4 fruit fly cellular contexts compared by ENCODE assay signal in the genomic region with DNA sequence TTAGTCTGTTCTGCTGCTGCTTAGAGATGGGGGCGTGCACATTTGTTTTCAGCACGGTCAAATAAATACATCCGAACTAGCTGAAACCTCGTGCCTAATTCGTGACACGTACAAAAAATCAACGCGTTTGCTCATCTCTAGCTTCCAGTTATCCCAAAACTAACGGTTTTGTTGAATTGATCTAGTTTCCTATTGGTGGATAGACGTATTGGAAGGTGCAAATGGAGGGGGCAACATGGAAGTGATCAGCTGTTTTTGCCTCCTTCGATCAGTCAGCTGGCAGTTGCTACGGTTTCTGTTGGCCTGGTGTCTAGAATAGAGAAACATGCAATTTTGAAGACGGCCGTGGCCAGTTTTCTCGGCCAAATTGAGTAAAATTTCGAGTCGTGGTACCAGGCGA.
TF ChIP-seq lines count a peak whose summit lies in the region.

No protein-coding gene starts in this region.

TF ChIP-seq in whole organism, adult, 20 proteins besides CTCF, POLR2A, EP300 and RAD21 (continued from another document):
- TF ChIP-seq kay (GFP tag; lab: Kevin White, UChicago; ENCODE audit: borderline replicate concordance): no peak

TF ChIP-seq in whole organism, embryonic, 481 proteins besides CTCF, POLR2A, EP300 and RAD21 (continued from another document and continues in another):
- TF ChIP-seq Six4 (GFP tag; optimal IDR thresholded peaks at IDR 0.05; lab: Kevin White, UChicago) (peak; percentile 34), pita (GFP tag; optimal IDR thresholded peaks at IDR 0.05; lab: Kevin White, UChicago) (no peak), CG11085 (GFP tag; IDR thresholded peaks at IDR 0.05; lab: Robert Waterston, UW) (0 out of 2 replicates have a peak, but pooled peaks have one; percentile 27), CHES-1-like (GFP tag; optimal IDR thresholded peaks at IDR 0.05; lab: Kevin White, UChicago) (peak; percentile 42), CG6175 (GFP tag; IDR thresholded peaks at IDR 0.05; lab: Robert Waterston, UW) (no peak), CG9817 (tag; optimal IDR thresholded peaks at IDR 0.05; lab: Kevin White, UChicago) (peak; percentile 31), CG18619 (GFP tag; optimal IDR thresholded peaks at IDR 0.05; lab: Kevin White, UChicago) (no peak), CG31365 (tag; optimal IDR thresholded peaks at IDR 0.05; lab: Kevin White, UChicago) (no peak), CG14014 (GFP tag; IDR thresholded peaks at IDR 0.05; lab: Robert Waterston, UW) (peak; percentile 41; the same call in 1 of the 2 replicates), CG6254 (GFP tag; optimal IDR thresholded peaks at IDR 0.05; lab: Kevin White, UChicago) (no peak), CG9932 (GFP tag; IDR thresholded peaks at IDR 0.05; lab: Robert Waterston, UW) (peak; percentile 80), CG11247 (GFP tag; IDR thresholded peaks at IDR 0.05; lab: Robert Waterston, UW) (peak; percentile 55), CG4617 (GFP tag; optimal IDR thresholded peaks at IDR 0.05; lab: Kevin White, UChicago; ENCODE audit: borderline replicate concordance) (no peak), CG16863 (GFP tag; optimal IDR thresholded peaks at IDR 0.05; lab: Kevin White, UChicago) (peak; percentile 38), onecut (GFP tag; IDR thresholded peaks at IDR 0.05; lab: Robert Waterston, UW) (peak; percentile 35; the same call in 1 of the 2 replicates), CG31441 (GFP tag; IDR thresholded peaks at IDR 0.05; lab: Robert Waterston, UW) (no peak), seq (GFP tag; IDR thresholded peaks at IDR 0.05; lab: Robert Waterston, UW) (no peak), CG12391 (tag; optimal IDR thresholded peaks at IDR 0.05; lab: Kevin White, UChicago) (peak; percentile 58), CG8924 (tag; optimal IDR thresholded peaks at IDR 0.05; lab: Kevin White, UChicago) (peak; percentile 27), CG10321 (GFP tag; IDR thresholded peaks at IDR 0.05; lab: Robert Waterston, UW) (no peak), fu2 (GFP tag; optimal IDR thresholded peaks at IDR 0.05; lab: Kevin White, UChicago) (no peak), btn (GFP tag; optimal IDR thresholded peaks at IDR 0.05; lab: Kevin White, UChicago) (no peak), lola (GFP tag; optimal IDR thresholded peaks at IDR 0.05; lab: Kevin White, UChicago) (peak in 1 of 3 experiments; percentile 27), zfh2 (GFP tag; optimal IDR thresholded peaks at IDR 0.05; lab: Kevin White, UChicago) (peak; percentile 27), cwo (GFP tag; optimal IDR thresholded peaks at IDR 0.05; lab: Kevin White, UChicago) (no peak), sob (GFP tag; IDR thresholded peaks at IDR 0.05; lab: Robert Waterston, UW) (peak; percentile 75), sisA (GFP tag; IDR thresholded peaks at IDR 0.05; lab: Robert Waterston, UW) (no peak), Optix (GFP tag; IDR thresholded peaks at IDR 0.05; lab: Robert Waterston, UW) (0 out of 3 replicates have a peak, but pooled peaks have one; percentile 5), Lim3 (GFP tag; IDR thresholded peaks at IDR 0.05; lab: Robert Waterston, UW) (no peak), CG4730 (GFP tag; IDR thresholded peaks at IDR 0.05; lab: Robert Waterston, UW) (no peak), CG1792 (GFP tag; optimal IDR thresholded peaks at IDR 0.05; lab: Kevin White, UChicago) (no peak), Hmr (GFP tag; optimal IDR thresholded peaks at IDR 0.05; lab: Kevin White, UChicago) (peak; percentile 42), knrl (GFP tag; IDR thresholded peaks at IDR 0.05; lab: Robert Waterston, UW; ENCODE audit: partially characterized antibody) (peak; percentile 89), HHEX (GFP tag; optimal IDR thresholded peaks at IDR 0.05; lab: Kevin White, UChicago) (no peak), CG31224 (GFP tag; IDR thresholded peaks at IDR 0.05; lab: Robert Waterston, UW) (peak; percentile 99), CG6854 (GFP tag; optimal IDR thresholded peaks at IDR 0.05; lab: Kevin White, UChicago) (no peak), az2 (GFP tag; optimal IDR thresholded peaks at IDR 0.05; lab: Kevin White, UChicago) (peak; percentile 34), lab (GFP tag; optimal IDR thresholded peaks at IDR 0.05; lab: Kevin White, UChicago) (peak; percentile 53), lov (optimal IDR thresholded peaks at IDR 0.05; lab: Kevin White, UChicago) (no peak), lov (GFP tag; IDR thresholded peaks at IDR 0.05; lab: Robert Waterston, UW) (no peak), ken (GFP tag; IDR thresholded peaks at IDR 0.05; lab: Robert Waterston, UW) (peak; percentile 30; the same call in 1 of the 3 replicates), Fer3 (tag; optimal IDR thresholded peaks at IDR 0.05; lab: Kevin White, UChicago) (no peak)

TF ChIP-seq in whole organism, prepupa, 60 proteins besides CTCF, POLR2A, EP300 and RAD21 (continued from another document):
- TF ChIP-seq CG11294 (GFP tag; IDR thresholded peaks at IDR 0.05; lab: Robert Waterston, UW) (no peak), Hr4 (GFP tag; optimal IDR thresholded peaks at IDR 0.05; lab: Kevin White, UChicago) (no peak), Gug (GFP tag; IDR thresholded peaks at IDR 0.05; lab: Robert Waterston, UW) (0 out of 2 replicates have a peak, but pooled peaks have one; percentile 15), CG8119 (GFP tag; IDR thresholded peaks at IDR 0.05; lab: Robert Waterston, UW) (peak; percentile 23; the same call in 1 of the 3 replicates), Ets21C (GFP tag; optimal IDR thresholded peaks at IDR 0.05; lab: Kevin White, UChicago) (no peak), lz (GFP tag; optimal IDR thresholded peaks at IDR 0.05; lab: Kevin White, UChicago) (no peak), fd59A (GFP tag; optimal IDR thresholded peaks at IDR 0.05; lab: Kevin White, UChicago) (no peak), Blimp-1 (GFP tag; optimal IDR thresholded peaks at IDR 0.05; lab: Kevin White, UChicago) (no peak), OdsH (GFP tag; optimal IDR thresholded peaks at IDR 0.05; lab: Kevin White, UChicago) (no peak), Eip78C (GFP tag; lab: Kevin White, UChicago) (peak; percentile 51), esn (GFP tag; optimal IDR thresholded peaks at IDR 0.05; lab: Kevin White, UChicago) (peak; percentile 21), fkh (GFP tag; optimal IDR thresholded peaks at IDR 0.05; lab: Kevin White, UChicago) (peak; percentile 24), acj6 (GFP tag; optimal IDR thresholded peaks at IDR 0.05; lab: Kevin White, UChicago) (no peak), ss (GFP tag; optimal IDR thresholded peaks at IDR 0.05; lab: Kevin White, UChicago) (no peak), vri (GFP tag; optimal IDR thresholded peaks at IDR 0.05; lab: Kevin White, UChicago) (no peak), CG1621 (tag; optimal IDR thresholded peaks at IDR 0.05; lab: Kevin White, UChicago) (no peak), CG32006 (GFP tag; optimal IDR thresholded peaks at IDR 0.05; lab: Kevin White, UChicago) (peak; percentile 23), Smox (GFP tag; optimal IDR thresholded peaks at IDR 0.05; lab: Kevin White, UChicago) (no peak), CG15336 (GFP tag; IDR thresholded peaks at IDR 0.05; lab: Robert Waterston, UW) (peak; percentile 44; the same call in 1 of the 2 replicates), pdm3 (GFP tag; optimal IDR thresholded peaks at IDR 0.05; lab: Kevin White, UChicago) (no peak), CG7368 (GFP tag; optimal IDR thresholded peaks at IDR 0.05; lab: Kevin White, UChicago) (no peak), fd85E (GFP tag; optimal IDR thresholded peaks at IDR 0.05; lab: Kevin White, UChicago) (no peak), Hr39 (GFP tag; optimal IDR thresholded peaks at IDR 0.05; lab: Kevin White, UChicago) (no peak), Eip75B (GFP tag; optimal IDR thresholded peaks at IDR 0.05; lab: Kevin White, UChicago) (no peak), salr (GFP tag; optimal IDR thresholded peaks at IDR 0.05; lab: Kevin White, UChicago) (no peak), CG10669 (GFP tag; optimal IDR thresholded peaks at IDR 0.05; lab: Kevin White, UChicago) (no peak)

TF ChIP-seq in whole organism, wandering third instar larva, 38 proteins besides CTCF, POLR2A, EP300 and RAD21 (continued from another document):
- TF ChIP-seq Hr78 (GFP tag; optimal IDR thresholded peaks at IDR 0.05; lab: Kevin White, UChicago) (no peak), brk (GFP tag; optimal IDR thresholded peaks at IDR 0.05; lab: Kevin White, UChicago) (no peak), CG32264 (GFP tag; optimal IDR thresholded peaks at IDR 0.05; lab: Kevin White, UChicago) (no peak), psq (GFP tag; optimal IDR thresholded peaks at IDR 0.05; lab: Kevin White, UChicago) (no peak)
